Worm (Caenorhabditis elegans): Measurements from ENCODE around the gene rad-51.

Gene rad-51

ce11 chrIV:10313565-10313964 lies 29.5 kb upstream of the rad-51 start, which contains the start of gene acs-18:
Gene acs-18, minus strand, starts transcription at chrIV:10313665.
- TF ChIP-seq nhr-11 (tag; optimal IDR thresholded peaks at IDR 0.05) (no peak), ets-4 (tag; optimal IDR thresholded peaks at IDR 0.05) (no peak), C38D4.7 (GFP tag; optimal IDR thresholded peaks at IDR 0.05) (no peak), eyg-1 (tag; optimal IDR thresholded peaks at IDR 0.05) (no peak), hlh-30 (tag; optimal IDR thresholded peaks at IDR 0.05; ENCODE audit: insufficient read depth) (no peak), npax-4 (tag; optimal IDR thresholded peaks at IDR 0.05) (no peak), sox-4 (tag; optimal IDR thresholded peaks at IDR 0.05) (no peak), Y22D7AL.16 (tag; optimal IDR thresholded peaks at IDR 0.05) (no peak), hlh-15 (tag; optimal IDR thresholded peaks at IDR 0.05) (no peak), K09A11.1 (tag; optimal IDR thresholded peaks at IDR 0.05; ENCODE audit: insufficient read depth) (no peak), fax-1 (tag; optimal IDR thresholded peaks at IDR 0.05) (no peak), zip-5 (tag; optimal IDR thresholded peaks at IDR 0.05) (no peak), ceh-24 (tag; optimal IDR thresholded peaks at IDR 0.05) (no peak), dmd-4 (tag; optimal IDR thresholded peaks at IDR 0.05; ENCODE audit: borderline replicate concordance) (no peak), dve-1 (tag; optimal IDR thresholded peaks at IDR 0.05) (no peak), ceh-18 (tag; optimal IDR thresholded peaks at IDR 0.05) (no peak), pros-1 (tag; optimal IDR thresholded peaks at IDR 0.05) (no peak)

- no peak for TF ChIP-seq pros-1 (tag; optimal IDR thresholded peaks at IDR 0.05)
- no peak for TF ChIP-seq mec-3 (tag; optimal IDR thresholded peaks at IDR 0.05; ENCODE audit: borderline replicate concordance)
- TF ChIP-seq ceh-22 (tag; optimal IDR thresholded peaks at IDR 0.05): no peak
These were observed 27.1 kb upstream of the rad-51 start for ce11 chrIV:10311115-10311514.

- no peak for TF ChIP-seq ceh-18 (tag; optimal IDR thresholded peaks at IDR 0.05)
- TF ChIP-seq hlh-15 (tag; optimal IDR thresholded peaks at IDR 0.05): no peak
These were observed 26.3 kb upstream of the rad-51 start, which contains the start of gene R09E10.8 for ce11 chrIV:10310329-10310728. Gene R09E10.8, minus strand, starts transcription at chrIV:10310429.

ce11 chrIV:10304383-10304782 lies 20.3 kb upstream of the rad-51 start:
- TF ChIP-seq eyg-1 (tag; optimal IDR thresholded peaks at IDR 0.05) (no peak), hlh-13 (GFP tag; optimal IDR thresholded peaks at IDR 0.05) (no peak), sox-4 (tag; optimal IDR thresholded peaks at IDR 0.05) (no peak), pax-1 (tag; optimal IDR thresholded peaks at IDR 0.05) (peak; percentile 94), ets-4 (tag; optimal IDR thresholded peaks at IDR 0.05) (no peak), nfya-1 (tag; optimal IDR thresholded peaks at IDR 0.05) (no peak)

DNA sequence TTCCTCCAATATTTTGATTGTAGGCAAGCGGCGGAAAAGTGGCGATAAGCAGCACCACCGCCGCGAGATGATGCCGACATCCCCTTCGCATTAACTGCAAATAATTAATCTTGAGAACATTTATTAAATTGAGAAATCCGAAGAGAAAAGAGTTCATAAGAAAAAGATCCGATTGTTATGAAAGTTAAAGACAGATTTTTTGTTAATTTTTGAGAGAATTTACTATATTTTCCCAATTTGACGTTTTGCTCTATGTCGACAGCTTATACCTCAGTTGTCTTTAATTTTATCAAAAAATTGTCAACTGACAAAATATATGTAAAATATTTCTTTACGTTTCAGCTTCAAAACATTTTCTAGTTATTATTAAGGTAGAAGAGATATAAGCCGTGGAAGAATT lies 18.2 kb upstream of the rad-51 start, which contains the start of gene R09E10.5:
TSS of gene R09E10.5 (minus strand) at position 101 of the 400 bp plus-strand sequence.
- no peak for TF ChIP-seq pha-2 (tag; optimal IDR thresholded peaks at IDR 0.05)
- TF ChIP-seq npax-4 (tag; optimal IDR thresholded peaks at IDR 0.05): no peak
- no peak for TF ChIP-seq tbx-2 (tag; optimal IDR thresholded peaks at IDR 0.05)

DNA sequence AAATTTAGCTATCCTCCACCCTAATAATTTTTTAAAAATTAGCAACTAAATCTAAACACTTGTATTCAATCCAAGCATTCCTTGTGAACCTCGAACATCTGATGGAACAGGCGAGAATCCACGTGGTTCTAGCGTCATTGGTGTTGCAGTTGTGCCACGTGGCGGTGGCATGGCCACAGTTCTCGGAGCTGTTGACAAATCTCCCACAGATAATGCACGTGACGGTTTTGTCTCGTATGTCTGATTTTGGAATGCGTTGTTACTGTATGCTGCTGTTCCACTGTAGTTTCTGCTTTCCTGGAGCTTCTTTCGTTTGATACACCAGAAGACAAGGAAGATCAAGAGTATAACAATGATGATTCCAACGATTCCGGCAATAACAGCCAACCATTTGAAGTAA lies 12.0 kb upstream of the rad-51 start:
- TF ChIP-seq ahr-1 (tag; optimal IDR thresholded peaks at IDR 0.05) (no peak), fax-1 (tag; optimal IDR thresholded peaks at IDR 0.05) (no peak), ceh-45 (GFP tag; IDR thresholded peaks at IDR 0.05) (no peak), nhr-11 (tag; optimal IDR thresholded peaks at IDR 0.05) (no peak), ceh-19 (GFP tag; optimal IDR thresholded peaks at IDR 0.05) (no peak), dmd-4 (tag; optimal IDR thresholded peaks at IDR 0.05; ENCODE audit: borderline replicate concordance) (no peak)

DNA sequence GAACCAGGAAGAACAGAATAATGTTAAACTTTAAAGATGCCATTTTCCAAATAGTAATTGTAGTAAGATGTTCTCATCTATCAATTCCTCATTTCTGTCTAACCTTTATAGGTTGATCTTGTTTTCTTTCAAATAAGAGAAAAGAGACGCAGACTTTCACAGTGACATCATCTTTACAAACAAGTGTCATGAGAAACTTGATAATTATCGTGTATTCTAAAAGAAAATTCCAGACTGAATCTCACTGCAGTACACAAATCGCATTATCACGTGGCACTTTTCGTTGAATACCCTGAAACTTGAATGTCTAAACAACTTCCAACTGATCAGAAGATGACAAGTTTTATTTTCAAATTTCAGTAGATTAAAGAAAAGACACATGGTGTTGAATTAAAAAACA lies 11.0 kb upstream of the rad-51 start, which contains the start of gene R09E10.13:
TSS of gene R09E10.13 (minus strand) at position 61 of the 400 bp plus-strand sequence.
- TF ChIP-seq ceh-9 (tag; optimal IDR thresholded peaks at IDR 0.05) (no peak), ceh-6 (GFP tag; optimal IDR thresholded peaks at IDR 0.05) (no peak), T23F11.4 (GFP tag; optimal IDR thresholded peaks at IDR 0.05) (no peak), ahr-1 (tag; optimal IDR thresholded peaks at IDR 0.05) (no peak), F13H6.1 (tag; optimal IDR thresholded peaks at IDR 0.05) (no peak), ceh-19 (GFP tag; optimal IDR thresholded peaks at IDR 0.05) (no peak), hlh-15 (tag; optimal IDR thresholded peaks at IDR 0.05) (no peak), lim-6 (tag; optimal IDR thresholded peaks at IDR 0.05) (no peak), Y22D7AL.16 (tag; optimal IDR thresholded peaks at IDR 0.05) (no peak), ceh-18 (tag; optimal IDR thresholded peaks at IDR 0.05) (no peak), pat-9 (tag; optimal IDR thresholded peaks at IDR 0.05) (no peak), ama-1 (optimal IDR thresholded peaks at IDR 0.05) (no peak), rnt-1 (tag; optimal IDR thresholded peaks at IDR 0.05) (no peak), gmeb-2 (tag; optimal IDR thresholded peaks at IDR 0.05) (no peak), ceh-48 (tag; optimal IDR thresholded peaks at IDR 0.05) (no peak), fkh-10 (GFP tag; optimal IDR thresholded peaks at IDR 0.05) (no peak), nhr-11 (tag; optimal IDR thresholded peaks at IDR 0.05) (no peak), sox-2 (GFP tag; IDR thresholded peaks at IDR 0.05) (no peak)

Measured in whole organism, late embryonic.